Worm (Caenorhabditis elegans) whole organism, young adult: Measurements from ENCODE around the gene ugt-7.

Source experiments
- F39B2.1 ChIP-seq: fragments of 200-800 bp; sonication (Bioruptor generic); IDR thresholded peaks from 2 replicates; pipeline ENCODE4 v1.3.6; 2022; ENCODE audit warnings: missing genetic modification reagents, missing genetic modification characterization, missing compliant biosample characterization
- F49E8.2 ChIP-seq: sonication (generic microtip); optimal IDR thresholded peaks from 3 replicates; lab custom pipeline; 2017; ENCODE audit warnings: missing genetic modification characterization, mild to moderate bottlenecking, missing compliant biosample characterization, antibody characterized with exemption, moderate library complexity; ENCODE audit not compliant: insufficient read depth
- F57A8.1 ChIP-seq: fragments of 200-800 bp; sonication (Bioruptor generic); optimal IDR thresholded peaks from 2 replicates; lab custom pipeline; 2018; ENCODE audit warnings: mild to moderate bottlenecking, missing genetic modification characterization, moderate library complexity, missing compliant biosample characterization
- K12H6.12 ChIP-seq: fragments of 200-800 bp; sonication (Bioruptor generic); optimal IDR thresholded peaks from 2 replicates; lab custom pipeline; 2018; ENCODE audit warnings: mild to moderate bottlenecking, missing genetic modification characterization, missing compliant biosample characterization
- T07F8.4 ChIP-seq: sonication (generic microtip); optimal IDR thresholded peaks from 2 replicates; lab custom pipeline; 2016; ENCODE audit warnings: mild to moderate bottlenecking, missing genetic modification characterization, moderate library complexity, missing compliant biosample characterization
- Y53G8AR.9 ChIP-seq: fragments of 200-800 bp; sonication (Bioruptor generic); conservative IDR thresholded peaks from 2 replicates; pipeline ENCODE4 v1.3.6; 2022; ENCODE audit warnings: missing genetic modification reagents, missing genetic modification characterization, missing compliant biosample characterization
- akir-1 ChIP-seq: fragments of 200-800 bp; sonication (Bioruptor generic); optimal IDR thresholded peaks from 2 replicates; lab custom pipeline; 2018; ENCODE audit warnings: mild to moderate bottlenecking, missing genetic modification characterization, moderate library complexity, missing compliant biosample characterization
- aptf-2 ChIP-seq: fragments of 200-800 bp; sonication (Bioruptor generic); conservative IDR thresholded peaks from 2 replicates; pipeline ENCODE4 v1.3.6; 2022; ENCODE audit warnings: missing genetic modification reagents, missing genetic modification characterization, missing compliant biosample characterization
- attf-3 ChIP-seq: fragments of 200-800 bp; sonication (Bioruptor generic); conservative IDR thresholded peaks from 2 replicates; pipeline ENCODE4 v1.3.6; 2022; ENCODE audit warnings: missing genetic modification reagents, missing genetic modification characterization, missing compliant biosample characterization
- cebp-1 ChIP-seq, 2 experiments: fragments of 200-800 bp in 1 of 2; sonication (Bioruptor generic) in 1 of 2; sonication (generic microtip) in 1 of 2; IDR thresholded peaks in 1 of 2; optimal IDR thresholded peaks in 1 of 2; 2 replicates each; pipeline versions ENCODE4 v1.3.6 to Lab custom; 2017 to 2022; ENCODE audit warnings: missing compliant biosample characterization in 2 of 2, missing genetic modification characterization in 2 of 2, mild to moderate bottlenecking in 1 of 2, missing genetic modification reagents in 1 of 2, moderate library complexity in 1 of 2
- ceh-58 ChIP-seq: fragments of 200-800 bp; sonication (Bioruptor generic); IDR thresholded peaks from 2 replicates; pipeline ENCODE4 v1.3.6; 2022; ENCODE audit warnings: missing genetic modification characterization, missing compliant biosample characterization
- ceh-79 ChIP-seq: sonication (generic microtip); optimal IDR thresholded peaks from 2 replicates; lab custom pipeline; 2017; ENCODE audit warnings: mild to moderate bottlenecking, missing genetic modification characterization, missing compliant biosample characterization
- ceh-91 ChIP-seq: fragments of 200-800 bp; sonication (Bioruptor generic); IDR thresholded peaks from 2 replicates; pipeline ENCODE4 v1.3.6; 2022; ENCODE audit warnings: missing genetic modification reagents, missing genetic modification characterization, missing compliant biosample characterization
- egl-18 ChIP-seq: fragments of 200-800 bp; sonication (Bioruptor generic); IDR thresholded peaks from 2 replicates; pipeline ENCODE4 v1.3.6; 2022; ENCODE audit warnings: missing genetic modification reagents, missing genetic modification characterization, missing compliant biosample characterization
- egl-44 ChIP-seq: fragments of 200-800 bp; sonication (Bioruptor generic); IDR thresholded peaks from 2 replicates; pipeline ENCODE4 v1.3.6; 2022; ENCODE audit warnings: missing genetic modification reagents, missing genetic modification characterization, missing compliant biosample characterization
- ekl-4 ChIP-seq: fragments of 200-800 bp; sonication (Bioruptor generic); IDR thresholded peaks from 2 replicates; pipeline ENCODE4 v1.3.6; 2022; ENCODE audit warnings: missing genetic modification reagents, missing genetic modification characterization, missing compliant biosample characterization
- him-1 ChIP-seq: sonication (generic microtip); optimal IDR thresholded peaks from 2 replicates; lab custom pipeline; 2016; ENCODE audit warnings: missing genotype, missing genetic modification reagents, missing genetic modification characterization, missing compliant biosample characterization
- hrde-1 ChIP-seq: sonication (generic microtip); optimal IDR thresholded peaks from 2 replicates; lab custom pipeline; 2016; ENCODE audit warnings: missing genetic modification characterization, mild to moderate bottlenecking, missing compliant biosample characterization, moderate library complexity, missing genotype, missing genetic modification reagents, borderline replicate concordance
- lin-26 ChIP-seq: fragments of 200-800 bp; sonication (Bioruptor generic); IDR thresholded peaks from 2 replicates; pipeline ENCODE4 v1.3.6; 2022; ENCODE audit warnings: missing genetic modification reagents, missing genetic modification characterization, missing compliant biosample characterization
- lin-40 ChIP-seq: sonication (generic microtip); optimal IDR thresholded peaks from 2 replicates; lab custom pipeline; 2016; ENCODE audit warnings: missing genetic modification characterization, mild to moderate bottlenecking, missing compliant biosample characterization, missing genotype, missing genetic modification reagents
- lin-54 ChIP-seq: fragments of 200-800 bp; sonication (Bioruptor generic); optimal IDR thresholded peaks from 2 replicates; lab custom pipeline; 2018; ENCODE audit warnings: mild to moderate bottlenecking, missing genetic modification characterization, missing compliant biosample characterization
- lsl-1 ChIP-seq: fragments of 200-800 bp; sonication (Bioruptor generic); optimal IDR thresholded peaks from 2 replicates; lab custom pipeline; 2018; ENCODE audit warnings: mild to moderate bottlenecking, missing genetic modification characterization, moderate library complexity, missing compliant biosample characterization
- madf-8 ChIP-seq: fragments of 200-800 bp; sonication (Bioruptor generic); conservative IDR thresholded peaks from 2 replicates; pipeline ENCODE4 v1.3.6; 2022; ENCODE audit warnings: missing genetic modification reagents, missing genetic modification characterization, missing compliant biosample characterization
- nfya-1 ChIP-seq: sonication (generic microtip); optimal IDR thresholded peaks from 2 replicates; lab custom pipeline; 2017; ENCODE audit warnings: antibody characterized with exemption, missing compliant biosample characterization, missing genetic modification characterization, borderline replicate concordance; ENCODE audit not compliant: insufficient read depth
- nfyb-1 ChIP-seq: fragments of 200-800 bp; sonication (Bioruptor generic); IDR thresholded peaks from 2 replicates; pipeline ENCODE4 v1.3.6; 2022; ENCODE audit warnings: missing genetic modification reagents, missing genetic modification characterization, missing compliant biosample characterization
- nhr-120 ChIP-seq: fragments of 200-800 bp; sonication (Bioruptor generic); IDR thresholded peaks from 2 replicates; pipeline ENCODE4 v1.3.6; 2022; ENCODE audit warnings: missing genetic modification characterization, missing compliant biosample characterization
- nhr-27 ChIP-seq: fragments of 200-800 bp; sonication (Bioruptor generic); optimal IDR thresholded peaks from 2 replicates; lab custom pipeline; 2018; ENCODE audit warnings: mild to moderate bottlenecking, missing genetic modification characterization, moderate library complexity, missing compliant biosample characterization
- nhr-80 ChIP-seq: sonication (generic microtip); optimal IDR thresholded peaks from 2 replicates; lab custom pipeline; 2016; ENCODE audit warnings: missing genetic modification characterization, missing compliant biosample characterization
- rcor-1 ChIP-seq: fragments of 200-800 bp; sonication (Bioruptor generic); IDR thresholded peaks from 2 replicates; pipeline ENCODE4 v1.3.6; 2022; ENCODE audit warnings: missing genetic modification reagents, missing genetic modification characterization, missing compliant biosample characterization
- rec-8 ChIP-seq, 2 experiments: sonication (generic microtip); optimal IDR thresholded peaks; 2 replicates each; lab custom pipeline; 2016; ENCODE audit warnings: mild to moderate bottlenecking in 2 of 2, missing genetic modification characterization in 2 of 2, missing genetic modification reagents in 2 of 2, missing genotype in 2 of 2, missing biosample characterization in 1 of 2, missing compliant biosample characterization in 1 of 2, moderate library complexity in 1 of 2
- repo-1 ChIP-seq: sonication (generic microtip); optimal IDR thresholded peaks from 2 replicates; lab custom pipeline; 2017; ENCODE audit warnings: mild to moderate bottlenecking, missing genetic modification characterization, missing compliant biosample characterization
- snpc-4 ChIP-seq, 5 experiments: fragments of 150-350 bp in 1 of 5; sonication (generic microtip) in 4 of 5; optimal IDR thresholded peaks; 2 replicates each; lab custom pipeline; 2014 to 2018; ENCODE audit warnings: missing genetic modification characterization in 5 of 5, missing biosample characterization in 3 of 5, antibody characterized with exemption in 2 of 5, mild to moderate bottlenecking in 2 of 5, missing compliant biosample characterization in 2 of 5, missing genotype in 2 of 5, moderate library complexity in 2 of 5, missing genetic modification reagents in 1 of 5
- tbp1 ChIP-seq: fragments of 200-800 bp; sonication (Bioruptor generic); optimal IDR thresholded peaks from 2 replicates; lab custom pipeline; 2018; ENCODE audit warnings: mild to moderate bottlenecking, missing genetic modification characterization, missing compliant biosample characterization
- tbx-9 ChIP-seq: sonication (generic microtip); optimal IDR thresholded peaks from 2 replicates; lab custom pipeline; 2016; ENCODE audit warnings: borderline replicate concordance, missing genetic modification characterization, inconsistent platforms, missing compliant biosample characterization
- unc-130 ChIP-seq: sonication (generic microtip); optimal IDR thresholded peaks from 2 replicates; lab custom pipeline; 2016; ENCODE audit warnings: missing genetic modification reagents, missing genetic modification characterization, missing compliant biosample characterization
- ztf-6 ChIP-seq: fragments of 200-800 bp; sonication (Bioruptor generic); IDR thresholded peaks from 2 replicates; pipeline ENCODE4 v1.3.6; 2022; ENCODE audit warnings: missing genetic modification reagents, missing genetic modification characterization, missing compliant biosample characterization

Gene ugt-7

DNA sequence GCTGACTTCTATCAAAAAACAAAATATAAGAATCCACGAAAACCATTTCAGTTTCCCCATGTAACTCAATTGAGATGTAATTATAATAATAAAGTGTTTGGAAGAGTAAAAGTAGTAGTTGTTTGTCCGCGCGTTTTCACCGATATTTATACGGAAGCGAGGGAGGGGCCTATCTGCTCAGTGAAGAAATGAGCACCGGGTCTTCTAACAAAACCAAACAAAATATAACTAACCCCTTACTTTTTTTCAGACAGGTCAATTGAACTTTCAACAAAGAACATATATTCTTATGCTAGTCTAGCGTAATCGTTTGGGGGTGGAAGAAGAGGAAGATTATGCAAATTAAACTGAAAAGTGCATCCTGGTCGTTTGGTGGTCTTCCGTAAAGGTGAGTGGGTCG is 5.2 kb downstream of the ugt-7 start, which contains the start of gene ncx-9:
ncx-9 (minus strand) TSS at position 101 of the 400 bp plus-strand sequence.
- TF ChIP-seq rcor-1 (GFP tag; lab: Robert Waterston, UW) (no peak), ceh-91 (no peak), rec-8 (tag; optimal IDR thresholded peaks at IDR 0.05; lab: Kevin White, UChicago) (no peak), him-1 (tag; lab: Kevin White, UChicago) (no peak), F49E8.2 (no peak)

ce11 chrV:4987097-4987496 is 13.3 kb downstream of the ugt-7 start, which contains the start of gene ncx-8:
ncx-8 (minus strand) TSS chrV:4987197.
- no peak for TF ChIP-seq hrde-1
- TF ChIP-seq lin-40 (tag; lab: Kevin White, UChicago): no peak
- no peak for TF ChIP-seq nhr-27
- TF ChIP-seq T07F8.4: no peak
- TF ChIP-seq lin-54 (GFP tag; lab: Kevin White, UChicago): no peak
- TF ChIP-seq F39B2.1 (GFP tag; lab: Robert Waterston, UW): no peak
- TF ChIP-seq aptf-2 (GFP tag; lab: Robert Waterston, UW): no peak
- TF ChIP-seq ztf-6 (GFP tag; lab: Robert Waterston, UW): no peak
- TF ChIP-seq nhr-120 (GFP tag; lab: Robert Waterston, UW): no peak
- TF ChIP-seq nfyb-1 (GFP tag; lab: Robert Waterston, UW): no peak

DNA sequence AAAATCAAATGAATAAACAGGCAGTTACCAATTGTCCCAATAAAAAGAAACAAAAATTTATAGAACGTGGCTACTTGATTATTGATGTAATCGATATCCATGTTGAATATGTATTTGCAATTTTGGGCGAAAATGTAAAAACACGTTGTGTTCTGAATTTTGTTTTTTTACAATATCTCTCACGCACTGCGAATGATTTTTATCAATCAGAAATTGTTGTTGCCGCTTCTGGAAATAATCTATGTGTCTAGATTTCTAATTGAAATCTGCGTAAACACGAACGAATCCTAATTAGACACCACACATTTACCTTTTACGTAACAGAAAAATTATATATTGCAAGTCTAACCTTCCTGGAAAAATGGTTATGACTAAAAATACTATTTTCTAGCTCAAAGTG is 17.3 kb downstream of the ugt-7 start, which contains the start of gene srsx-13:
srsx-13 (minus strand) TSS at position 101 of the 400 bp plus-strand sequence.
- TF ChIP-seq lin-26 (GFP tag; lab: Robert Waterston, UW) (no peak), nfya-1 (tag; lab: Kevin White, UChicago) (no peak), cebp-1 (GFP tag; IDR thresholded peaks at IDR 0.05; lab: Robert Waterston, UW) (no peak), cebp-1 (tag; optimal IDR thresholded peaks at IDR 0.05; lab: Kevin White, UChicago) (no peak), repo-1 (tag; lab: Kevin White, UChicago) (no peak)

DNA sequence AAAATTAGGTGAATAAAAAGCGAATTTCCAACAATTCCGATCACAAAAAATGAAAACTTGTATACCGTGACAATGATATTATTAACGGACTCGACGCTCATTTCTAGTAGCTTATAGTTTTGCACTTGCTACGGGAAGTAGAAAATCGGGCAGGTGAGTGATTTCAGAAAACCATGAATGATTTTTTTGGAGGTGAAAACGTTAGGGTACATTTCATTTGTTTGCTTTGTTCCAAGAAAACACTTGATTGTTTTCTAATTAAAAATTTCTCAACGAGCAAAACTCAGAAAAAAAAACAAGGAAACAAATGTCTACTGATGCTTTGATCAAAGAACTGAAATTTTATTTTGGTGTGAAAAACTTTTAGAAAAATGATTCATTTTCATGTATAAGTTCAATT is 19.5 kb downstream of the ugt-7 start, which contains the start of gene srsx-12:
srsx-12 (minus strand) TSS at position 101 of the 400 bp plus-strand sequence.
- TF ChIP-seq tbx-9 (tag; lab: Kevin White, UChicago) (no peak), ekl-4 (GFP tag; lab: Robert Waterston, UW) (no peak), snpc-4 (GFP tag; optimal IDR thresholded peaks at IDR 0.05; lab: Kevin White, UChicago) (no peak), snpc-4 (tag; optimal IDR thresholded peaks at IDR 0.05; lab: Kevin White, UChicago) (no peak), F49E8.2 (no peak), cebp-1 (GFP tag; IDR thresholded peaks at IDR 0.05; lab: Robert Waterston, UW) (no peak), cebp-1 (tag; optimal IDR thresholded peaks at IDR 0.05; lab: Kevin White, UChicago) (no peak), ceh-58 (GFP tag; lab: Robert Waterston, UW) (no peak), madf-8 (GFP tag; lab: Robert Waterston, UW) (no peak), tbp1 (GFP tag; lab: Kevin White, UChicago) (no peak), rcor-1 (GFP tag; lab: Robert Waterston, UW) (no peak), K12H6.12 (tag; lab: Kevin White, UChicago) (no peak), lsl-1 (GFP tag; lab: Kevin White, UChicago) (no peak), unc-130 (GFP tag; lab: Kevin White, UChicago) (no peak), akir-1 (GFP tag; lab: Kevin White, UChicago) (no peak), ceh-79 (tag; lab: Kevin White, UChicago) (no peak), attf-3 (no peak), F57A8.1 (GFP tag; lab: Kevin White, UChicago) (no peak), nhr-80 (tag; lab: Kevin White, UChicago) (no peak), egl-44 (GFP tag; lab: Robert Waterston, UW) (no peak), egl-18 (GFP tag; lab: Robert Waterston, UW) (no peak), Y53G8AR.9 (no peak)
